Fruit fly (Drosophila melanogaster) S2 (cell line): ENCODE data around the gene CG6356.

Experiments
- CG8478 ChIP-seq: fragments of >200 bp; optimal IDR thresholded peaks from 2 replicates; lab custom pipeline; 2018
- CTCF ChIP-seq, 2 experiments: fragments of >200 bp; optimal IDR thresholded peaks; 2 replicates each; lab custom pipeline; 2018

DNA sequence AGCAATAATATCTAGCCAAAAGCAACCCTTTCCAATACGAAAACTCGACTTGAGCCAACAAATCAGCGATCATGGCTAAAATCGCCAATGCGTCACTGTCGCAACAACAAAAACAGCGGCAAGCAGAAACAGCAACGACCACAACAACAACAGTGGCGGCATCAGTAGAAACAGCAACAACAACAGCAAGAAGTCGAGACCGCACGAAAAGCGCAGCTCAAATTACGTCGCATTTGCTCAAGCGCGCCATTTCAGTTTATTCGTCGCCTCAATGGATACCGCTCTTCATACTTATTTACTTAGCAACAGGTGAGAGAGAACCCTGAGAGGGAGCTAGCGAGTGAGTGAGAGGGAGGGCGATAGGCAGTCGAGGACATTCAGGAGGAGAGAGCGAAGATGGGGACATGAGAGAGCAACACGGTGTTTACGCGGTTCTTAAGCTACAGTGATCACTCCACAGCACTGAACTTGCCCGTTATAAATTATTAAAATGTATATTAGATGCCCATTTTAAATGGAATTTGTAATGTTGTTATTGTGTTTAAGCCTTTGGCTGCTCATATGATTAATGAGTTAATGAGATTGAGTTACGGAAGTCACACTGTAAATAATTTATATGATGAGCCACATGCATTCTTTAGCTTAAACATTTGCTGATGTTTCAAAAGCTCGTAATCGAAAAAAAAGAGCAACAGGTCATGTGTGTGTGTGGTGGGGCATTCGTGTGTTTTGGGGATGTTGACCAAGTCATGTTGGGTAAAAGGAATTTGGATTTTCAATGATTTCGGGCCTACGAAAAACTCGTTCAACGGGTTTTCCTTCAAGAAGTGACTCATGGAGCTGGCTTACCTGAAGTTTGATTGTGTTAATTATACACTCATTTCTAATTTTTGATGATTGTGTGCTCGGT is 12.1 kb downstream of the CG6356 start:
- TF ChIP-seq CG8478 (no peak), CTCF (optimal IDR thresholded peaks at IDR 0.05; lab: Kevin White, UChicago) (no peak)
